Worm (Caenorhabditis elegans) whole organism, L2 larva: Measurements from ENCODE around the gene B0281.5.

Experiments
- C34F6.9 ChIP-seq: fragments of 150-350 bp; optimal IDR thresholded peaks from 2 replicates; lab custom pipeline; 2014; ENCODE audit warnings: missing biosample characterization, missing genetic modification characterization
- F13H6.1 ChIP-seq: sonication (generic microtip); optimal IDR thresholded peaks from 2 replicates; lab custom pipeline; 2016; ENCODE audit warnings: missing genetic modification characterization, missing compliant biosample characterization
- R02D3.7 ChIP-seq: fragments of 150-350 bp; optimal IDR thresholded peaks from 2 replicates; lab custom pipeline; 2014; ENCODE audit warnings: missing biosample characterization, missing genetic modification characterization
- alr-1 ChIP-seq: fragments of 150-350 bp; optimal IDR thresholded peaks from 2 replicates; lab custom pipeline; 2014; ENCODE audit warnings: missing biosample characterization, missing genetic modification characterization
- aly-2 ChIP-seq: fragments of 150-350 bp; optimal IDR thresholded peaks from 2 replicates; lab custom pipeline; 2014; ENCODE audit warnings: missing biosample characterization, missing genetic modification characterization
- ceh-16 ChIP-seq: fragments of 150-350 bp; optimal IDR thresholded peaks from 2 replicates; lab custom pipeline; 2014; ENCODE audit warnings: missing biosample characterization, missing genetic modification characterization
- ceh-82 ChIP-seq: fragments of 150-350 bp; optimal IDR thresholded peaks from 2 replicates; lab custom pipeline; 2014; ENCODE audit warnings: missing biosample characterization, missing genetic modification characterization
- crh-2 ChIP-seq: sonication (generic microtip); optimal IDR thresholded peaks from 2 replicates; lab custom pipeline; 2017; ENCODE audit warnings: missing biosample characterization, missing genetic modification characterization
- dmd-4 ChIP-seq: sonication (generic microtip); optimal IDR thresholded peaks from 2 replicates; lab custom pipeline; 2017; ENCODE audit warnings: missing biosample characterization, missing genetic modification characterization
- egl-27 ChIP-seq: sonication (generic microtip); optimal IDR thresholded peaks from 3 replicates; lab custom pipeline; 2017; ENCODE audit warnings: missing biosample characterization, missing genetic modification reagents, missing genetic modification characterization
- elt-3 ChIP-seq: sonication (generic microtip); optimal IDR thresholded peaks from 2 replicates; lab custom pipeline; 2017; ENCODE audit warnings: missing biosample characterization, missing genetic modification characterization
- fos-1 ChIP-seq: fragments of 150-350 bp; optimal IDR thresholded peaks from 2 replicates; lab custom pipeline; 2014; ENCODE audit warnings: missing biosample characterization, missing genetic modification characterization
- lin-11 ChIP-seq: fragments of 150-350 bp; sonication (generic microtip); optimal IDR thresholded peaks from 2 replicates; lab custom pipeline; 2014; ENCODE audit warnings: missing biosample characterization, missing genetic modification characterization, inconsistent platforms, mixed read lengths
- lin-13 ChIP-seq: fragments of 150-350 bp; optimal IDR thresholded peaks from 2 replicates; lab custom pipeline; 2014; ENCODE audit warnings: missing biosample characterization, missing genetic modification reagents, missing genetic modification characterization
- lin-39 ChIP-seq: fragments of 150-350 bp; optimal IDR thresholded peaks from 2 replicates; lab custom pipeline; 2014; ENCODE audit warnings: missing biosample characterization, missing genetic modification reagents, missing genetic modification characterization
- lsy-2 ChIP-seq, 2 experiments: fragments of 150-350 bp in 1 of 2; sonication (generic microtip) in 1 of 2; optimal IDR thresholded peaks; 2 replicates each; lab custom pipeline; 2014 to 2017; ENCODE audit warnings: missing biosample characterization in 2 of 2, missing genetic modification characterization in 2 of 2
- mab-5 ChIP-seq: fragments of 150-350 bp; optimal IDR thresholded peaks from 2 replicates; lab custom pipeline; 2014; ENCODE audit warnings: missing biosample characterization, missing genetic modification characterization
- mbf-1 ChIP-seq: sonication (generic microtip); optimal IDR thresholded peaks from 2 replicates; lab custom pipeline; 2017; ENCODE audit warnings: missing biosample characterization, missing genetic modification characterization
- mdl-1 ChIP-seq, 2 experiments: fragments of 150-350 bp in 1 of 2; sonication (generic microtip) in 1 of 2; optimal IDR thresholded peaks; 2 replicates each; lab custom pipeline; 2017; ENCODE audit warnings: missing biosample characterization in 2 of 2, missing genetic modification characterization in 2 of 2
- nhr-11 ChIP-seq: fragments of 150-350 bp; optimal IDR thresholded peaks from 2 replicates; lab custom pipeline; 2014; ENCODE audit warnings: missing biosample characterization, missing genetic modification characterization
- nhr-12 ChIP-seq: fragments of 150-350 bp; optimal IDR thresholded peaks from 2 replicates; lab custom pipeline; 2014; ENCODE audit warnings: missing biosample characterization, missing genetic modification characterization
- nhr-129 ChIP-seq: fragments of 150-350 bp; optimal IDR thresholded peaks from 2 replicates; lab custom pipeline; 2014; ENCODE audit warnings: missing biosample characterization, missing genetic modification characterization
- nhr-21 ChIP-seq: fragments of 150-350 bp; optimal IDR thresholded peaks from 2 replicates; lab custom pipeline; 2014; ENCODE audit warnings: missing biosample characterization, missing genetic modification characterization
- nhr-237 ChIP-seq: fragments of 150-350 bp; optimal IDR thresholded peaks from 2 replicates; lab custom pipeline; 2014; ENCODE audit warnings: missing biosample characterization, missing genetic modification characterization
- nhr-6 ChIP-seq: fragments of 150-350 bp; optimal IDR thresholded peaks from 2 replicates; lab custom pipeline; 2014; ENCODE audit warnings: missing biosample characterization, missing genetic modification characterization
- nhr-77 ChIP-seq: fragments of 150-350 bp; optimal IDR thresholded peaks from 2 replicates; lab custom pipeline; 2014; ENCODE audit warnings: missing biosample characterization, missing genetic modification characterization
- peb-1 ChIP-seq: fragments of 150-350 bp; optimal IDR thresholded peaks from 2 replicates; lab custom pipeline; 2014; ENCODE audit warnings: missing biosample characterization, missing genetic modification characterization
- sem-4 ChIP-seq: fragments of 150-350 bp; optimal IDR thresholded peaks from 2 replicates; lab custom pipeline; 2014; ENCODE audit warnings: missing biosample characterization, missing genetic modification reagents, missing genetic modification characterization
- skn-1 ChIP-seq: sonication (generic microtip); optimal IDR thresholded peaks from 2 replicates; lab custom pipeline; 2017; ENCODE audit warnings: missing biosample characterization, missing genetic modification characterization
- sma-3 ChIP-seq: sonication (generic microtip); optimal IDR thresholded peaks from 2 replicates; lab custom pipeline; 2016; ENCODE audit warnings: missing genetic modification reagents, missing genetic modification characterization, missing compliant biosample characterization
- snpc-4 ChIP-seq: fragments of 150-350 bp; optimal IDR thresholded peaks from 2 replicates; lab custom pipeline; 2014; ENCODE audit warnings: missing biosample characterization, missing genetic modification characterization
- unc-39 ChIP-seq: fragments of 150-350 bp; optimal IDR thresholded peaks from 2 replicates; lab custom pipeline; 2014; ENCODE audit warnings: missing biosample characterization, missing genetic modification characterization
- unc-55 ChIP-seq: fragments of 150-350 bp; sonication (generic microtip); optimal IDR thresholded peaks from 3 replicates; lab custom pipeline; 2014; ENCODE audit warnings: missing biosample characterization, missing genetic modification reagents, missing genetic modification characterization
- ztf-4 ChIP-seq: fragments of 150-350 bp; optimal IDR thresholded peaks from 2 replicates; lab custom pipeline; 2014; ENCODE audit warnings: missing biosample characterization, missing genetic modification characterization

Gene B0281.5

ce11 chrII:2300861-2301260, at the start of gene B0281.5:
B0281.5 (minus strand) TSS chrII:2300961.
- no peak for TF ChIP-seq F13H6.1 (tag; lab: Kevin White, UChicago)
- no peak for TF ChIP-seq nhr-21 (tag; lab: Kevin White, UChicago)
- no peak for TF ChIP-seq elt-3 (tag; lab: Kevin White, UChicago)
- no peak for TF ChIP-seq snpc-4
- no peak for TF ChIP-seq egl-27 (tag; lab: Kevin White, UChicago)
- no peak for TF ChIP-seq mab-5 (tag; lab: Kevin White, UChicago)
- no peak for TF ChIP-seq lin-39 (tag; lab: Kevin White, UChicago)
- no peak for TF ChIP-seq lin-11 (tag; lab: Kevin White, UChicago)
- TF ChIP-seq aly-2 (tag; lab: Kevin White, UChicago) = no peak
- no peak for TF ChIP-seq C34F6.9 (tag; lab: Kevin White, UChicago)
- no peak for TF ChIP-seq ceh-16 (tag; lab: Kevin White, UChicago)
- no peak for TF ChIP-seq fos-1
- TF ChIP-seq nhr-237 (tag; lab: Kevin White, UChicago) = no peak
- no peak for TF ChIP-seq nhr-77 (tag; lab: Kevin White, UChicago)
- no peak for TF ChIP-seq dmd-4 (tag; lab: Kevin White, UChicago)
- no peak for TF ChIP-seq alr-1 (tag; lab: Kevin White, UChicago)
- no peak for TF ChIP-seq unc-39
- no peak for TF ChIP-seq skn-1 (tag; lab: Kevin White, UChicago)

- TF ChIP-seq lin-13 (GFP tag; lab: Kevin White, UChicago) = no peak
- no peak for TF ChIP-seq sma-3
- TF ChIP-seq nhr-12 = no peak
- TF ChIP-seq mab-5 (tag; lab: Kevin White, UChicago) = no peak
- no peak for TF ChIP-seq F13H6.1 (tag; lab: Kevin White, UChicago)
- no peak for TF ChIP-seq peb-1 (tag; lab: Kevin White, UChicago)
- TF ChIP-seq ztf-4 (tag; lab: Kevin White, UChicago) = no peak
- no peak for TF ChIP-seq nhr-77 (tag; lab: Kevin White, UChicago)
- no peak for TF ChIP-seq skn-1 (tag; lab: Kevin White, UChicago)
- no peak for TF ChIP-seq nhr-21 (tag; lab: Kevin White, UChicago)
- TF ChIP-seq lsy-2 (tag; optimal IDR thresholded peaks at IDR 0.05; lab: Kevin White, UChicago) = no peak
- TF ChIP-seq lin-11 (tag; lab: Kevin White, UChicago) = no peak
- no peak for TF ChIP-seq nhr-11 (tag; lab: Kevin White, UChicago)
- no peak for TF ChIP-seq ceh-16 (tag; lab: Kevin White, UChicago)
These were observed 45.9 kb upstream of the B0281.5 start, which contains the start of gene F43C11.4 for ce11 chrII:2346672-2347071. F43C11.4 (plus strand) TSS chrII:2346972.

- TF ChIP-seq ceh-82 (no peak), nhr-237 (tag; lab: Kevin White, UChicago) (no peak), R02D3.7 (tag; lab: Kevin White, UChicago) (peak; percentile 69), unc-55 (GFP tag; lab: Kevin White, UChicago) (peak; percentile 62), nhr-77 (tag; lab: Kevin White, UChicago) (no peak), nhr-6 (tag; lab: Kevin White, UChicago) (no peak), C34F6.9 (tag; lab: Kevin White, UChicago) (peak; percentile 16), lin-39 (tag; lab: Kevin White, UChicago) (no peak), mbf-1 (no peak), mdl-1 (tag; optimal IDR thresholded peaks at IDR 0.05; lab: Kevin White, UChicago) (no peak), egl-27 (tag; lab: Kevin White, UChicago) (no peak), lin-13 (GFP tag; lab: Kevin White, UChicago) (peak; percentile 42), aly-2 (tag; lab: Kevin White, UChicago) (no peak), crh-2 (peak; percentile 9), peb-1 (tag; lab: Kevin White, UChicago) (no peak), ztf-4 (tag; lab: Kevin White, UChicago) (no peak), lsy-2 (tag; optimal IDR thresholded peaks at IDR 0.05; lab: Kevin White, UChicago) (peak in 1 of 2 experiments; percentile 61), mab-5 (tag; lab: Kevin White, UChicago) (no peak), nhr-129 (tag; lab: Kevin White, UChicago) (peak; percentile 13)
These were observed 41.3 kb upstream of the B0281.5 start, which contains the start of gene F43C11.6 for ce11 chrII:2342004-2342479. F43C11.6 (plus strand) TSS chrII:2342429.

- no peak for TF ChIP-seq mab-5 (tag; lab: Kevin White, UChicago)
- no peak for TF ChIP-seq sem-4 (tag; lab: Kevin White, UChicago)
- no peak for TF ChIP-seq lsy-2 (tag; optimal IDR thresholded peaks at IDR 0.05; lab: Kevin White, UChicago)
- no peak for TF ChIP-seq lin-39 (tag; lab: Kevin White, UChicago)
These were observed 40.8 kb upstream of the B0281.5 start, which contains the start of gene enri-1 for ce11 chrII:2341515-2341914. enri-1 (minus strand) TSS chrII:2341615.
